Fruit fly (Drosophila melanogaster) whole organism, embryonic: ENCODE results near the gene path.

ENCODE experiments used
- Atf6 ChIP-seq: fragments of 200-800 bp; sonication (Bioruptor generic); IDR thresholded peaks from 2 replicates; pipeline ENCODE4 v1.3.6; 2022; ENCODE audit warnings: missing biosample characterization, missing genetic modification characterization
- CG11456 ChIP-seq: fragments of 200-800 bp; sonication (Bioruptor generic); IDR thresholded peaks from 3 replicates; pipeline ENCODE4 v1.3.6; 2022; ENCODE audit warnings: missing biosample characterization, missing genetic modification characterization
- CG11560 ChIP-seq: fragments of 200-800 bp; sonication (Bioruptor generic); IDR thresholded peaks from 3 replicates; pipeline ENCODE4 v1.3.6; 2022; ENCODE audit warnings: missing biosample characterization, missing genetic modification characterization
- CG11696 ChIP-seq: fragments of 200-800 bp; sonication (Bioruptor generic); IDR thresholded peaks from 2 replicates; pipeline ENCODE4 v1.3.6; 2022; ENCODE audit warnings: missing biosample characterization, missing genetic modification characterization
- CG12219 ChIP-seq: fragments of 200-800 bp; sonication (Bioruptor generic); optimal IDR thresholded peaks from 3 replicates; lab custom pipeline; 2018; ENCODE audit warnings: missing biosample characterization, mild to moderate bottlenecking, missing genetic modification characterization
- CG12659 ChIP-seq: fragments of 200-800 bp; sonication (Bioruptor generic); optimal IDR thresholded peaks from 3 replicates; lab custom pipeline; 2017; ENCODE audit warnings: mild to moderate bottlenecking, missing biosample characterization, missing genetic modification reagents, missing genetic modification characterization
- CG13296 ChIP-seq: fragments of 200-800 bp; sonication (Bioruptor generic); optimal IDR thresholded peaks from 3 replicates; lab custom pipeline; 2018; ENCODE audit warnings: missing biosample characterization, mild to moderate bottlenecking, missing genetic modification characterization
- CG17186 ChIP-seq: fragments of 200-800 bp; sonication (Bioruptor generic); optimal IDR thresholded peaks from 3 replicates; lab custom pipeline; 2017; ENCODE audit warnings: missing biosample characterization, missing genetic modification reagents, missing genetic modification characterization
- CG32532 ChIP-seq: fragments of 200-800 bp; sonication (Bioruptor generic); IDR thresholded peaks from 2 replicates; pipeline ENCODE4 v1.3.6; 2022; ENCODE audit warnings: missing biosample characterization, missing genetic modification characterization
- CG33213 ChIP-seq: fragments of 200-800 bp; sonication (Bioruptor generic); optimal IDR thresholded peaks from 3 replicates; lab custom pipeline; 2016; ENCODE audit warnings: missing biosample characterization, missing genetic modification characterization
- CG33557 ChIP-seq: fragments of 200-800 bp; sonication (Bioruptor generic); optimal IDR thresholded peaks from 2 replicates; lab custom pipeline; 2019; ENCODE audit warnings: missing biosample characterization, mild to moderate bottlenecking, missing genetic modification characterization, moderate library complexity
- CG4328 ChIP-seq: fragments of 200-800 bp; sonication (Bioruptor generic); optimal IDR thresholded peaks from 3 replicates; lab custom pipeline; 2017; ENCODE audit warnings: missing biosample characterization, missing genetic modification reagents, missing genetic modification characterization
- CG4424 ChIP-seq: fragments of 200-800 bp; sonication (Bioruptor generic); optimal IDR thresholded peaks from 3 replicates; lab custom pipeline; 2016; ENCODE audit warnings: missing biosample characterization, missing genetic modification characterization
- CG6683 ChIP-seq: fragments of 200-800 bp; sonication (Bioruptor generic); optimal IDR thresholded peaks from 2 replicates; lab custom pipeline; 2017; ENCODE audit warnings: missing biosample characterization, mild to moderate bottlenecking, missing genetic modification characterization, missing genetic modification reagents
- CG6791 ChIP-seq: fragments of 200-800 bp; sonication (Bioruptor generic); IDR thresholded peaks from 3 replicates; pipeline ENCODE4 v1.3.6; 2022; ENCODE audit warnings: missing biosample characterization, missing genetic modification characterization; ENCODE audit not compliant: partially characterized antibody
- CG7987 ChIP-seq: fragments of 200-800 bp; sonication (Bioruptor generic); optimal IDR thresholded peaks from 2 replicates; lab custom pipeline; 2018; ENCODE audit warnings: missing biosample characterization, mild to moderate bottlenecking, missing genetic modification characterization, moderate library complexity
- CG8765 ChIP-seq: fragments of 200-800 bp; sonication (Bioruptor generic); IDR thresholded peaks from 2 replicates; pipeline ENCODE4 v1.3.6; 2022; ENCODE audit warnings: missing biosample characterization, missing genetic modification characterization
- CG9215 ChIP-seq: fragments of 200-800 bp; sonication (Bioruptor generic); IDR thresholded peaks from 2 replicates; pipeline ENCODE4 v1.3.6; 2022; ENCODE audit warnings: missing biosample characterization, missing genetic modification characterization
- CG9797 ChIP-seq: fragments of 200-800 bp; sonication (Bioruptor generic); optimal IDR thresholded peaks from 3 replicates; lab custom pipeline; 2018; ENCODE audit warnings: missing biosample characterization, mild to moderate bottlenecking, missing genetic modification characterization
- CG9932 ChIP-seq: fragments of 200-800 bp; sonication (Bioruptor generic); IDR thresholded peaks from 2 replicates; pipeline ENCODE4 v1.3.6; 2022; ENCODE audit warnings: missing biosample characterization, missing genetic modification characterization
- CTCF ChIP-seq: fragments of 200-800 bp; sonication (Bioruptor generic); optimal IDR thresholded peaks from 2 replicates; lab custom pipeline; 2017; ENCODE audit warnings: missing biosample characterization, mild to moderate bottlenecking, missing genetic modification characterization, moderate library complexity
- Ets65A ChIP-seq: fragments of 200-800 bp; sonication (Bioruptor generic); peaks from one replicate; lab custom pipeline; 2016; ENCODE audit warnings: missing biosample characterization, missing genetic modification characterization
- Hand ChIP-seq: fragments of 200-800 bp; sonication (Bioruptor generic); optimal IDR thresholded peaks from 2 replicates; lab custom pipeline; 2017; ENCODE audit warnings: mild to moderate bottlenecking, missing biosample characterization, missing genetic modification reagents, missing genetic modification characterization
- HmgZ ChIP-seq: fragments of 200-800 bp; sonication (Bioruptor generic); optimal IDR thresholded peaks from 2 replicates; lab custom pipeline; 2018; ENCODE audit warnings: missing biosample characterization, mild to moderate bottlenecking, missing genetic modification characterization
- Med ChIP-seq: fragments of 200-800 bp; sonication (Bioruptor generic); peaks from one replicate; lab custom pipeline; 2016; ENCODE audit warnings: missing biosample characterization, missing genetic modification characterization, mild to moderate bottlenecking, inconsistent platforms, moderate library complexity
- Opbp ChIP-seq: fragments of 200-800 bp; sonication (Bioruptor generic); IDR thresholded peaks from 3 replicates; pipeline ENCODE4 v1.3.6; 2022; ENCODE audit warnings: missing biosample characterization, missing genetic modification characterization; ENCODE audit not compliant: partially characterized antibody
- cas ChIP-seq: fragments of 200-800 bp; sonication (Bioruptor generic); IDR thresholded peaks from 2 replicates; pipeline ENCODE4 v1.3.6; 2022; ENCODE audit warnings: missing biosample characterization, missing genetic modification characterization
- chm ChIP-seq: fragments of 200-800 bp; sonication (Bioruptor generic); IDR thresholded peaks from 2 replicates; pipeline ENCODE4 v1.3.6; 2022; ENCODE audit warnings: missing biosample characterization, missing genetic modification characterization
- corto ChIP-seq: fragments of 200-800 bp; sonication (Bioruptor generic); optimal IDR thresholded peaks from 2 replicates; lab custom pipeline; 2016; ENCODE audit warnings: missing biosample characterization, mild to moderate bottlenecking, missing genetic modification characterization, moderate library complexity
- crc ChIP-seq: fragments of 200-800 bp; sonication (Bioruptor generic); optimal IDR thresholded peaks from 2 replicates; lab custom pipeline; 2016; ENCODE audit warnings: missing biosample characterization, missing genetic modification characterization
- dimm ChIP-seq: fragments of 200-800 bp; sonication (Bioruptor generic); IDR thresholded peaks from 2 replicates; pipeline ENCODE4 v1.3.6; 2022; ENCODE audit warnings: missing biosample characterization, missing genetic modification characterization
- gce ChIP-seq: fragments of 200-800 bp; sonication (Bioruptor generic); IDR thresholded peaks from 3 replicates; pipeline ENCODE4 v1.3.6; 2022; ENCODE audit warnings: missing biosample characterization, missing genetic modification characterization
- insv ChIP-seq, 2 experiments: fragments of 200-800 bp; sonication (Bioruptor generic); optimal IDR thresholded peaks; 3 replicates each; lab custom pipeline; 2016 to 2018; ENCODE audit warnings: missing biosample characterization in 2 of 2, missing genetic modification characterization in 2 of 2
- inv ChIP-seq: fragments of 200-800 bp; sonication (Bioruptor generic); IDR thresholded peaks from 2 replicates; pipeline ENCODE4 v1.3.6; 2022; ENCODE audit warnings: missing biosample characterization, missing genetic modification characterization; ENCODE audit not compliant: partially characterized antibody
- knrl ChIP-seq: fragments of 200-800 bp; sonication (Bioruptor generic); IDR thresholded peaks from 3 replicates; pipeline ENCODE4 v1.3.6; 2022; ENCODE audit warnings: missing biosample characterization, missing genetic modification characterization; ENCODE audit not compliant: partially characterized antibody
- lbe ChIP-seq: fragments of 200-800 bp; sonication (Bioruptor generic); optimal IDR thresholded peaks from 2 replicates; lab custom pipeline; 2016; ENCODE audit warnings: missing biosample characterization, mild to moderate bottlenecking, missing genetic modification characterization
- mam ChIP-seq: fragments of 200-800 bp; sonication (Bioruptor generic); optimal IDR thresholded peaks from 3 replicates; lab custom pipeline; 2016; ENCODE audit warnings: missing biosample characterization, missing genetic modification characterization
- rib ChIP-seq: fragments of 200-800 bp; sonication (Bioruptor generic); IDR thresholded peaks from 2 replicates; pipeline ENCODE4 v1.3.6; 2022; ENCODE audit warnings: missing biosample characterization, missing genetic modification characterization
- run ChIP-seq: fragments of 200-800 bp; sonication (Bioruptor generic); optimal IDR thresholded peaks from 3 replicates; lab custom pipeline; 2018; ENCODE audit warnings: missing biosample characterization, mild to moderate bottlenecking, missing genetic modification characterization
- sd ChIP-seq: fragments of 200-800 bp; sonication (Bioruptor generic); optimal IDR thresholded peaks from 3 replicates; lab custom pipeline; 2018; ENCODE audit warnings: missing biosample characterization, mild to moderate bottlenecking, missing genetic modification characterization, moderate library complexity
- ssp ChIP-seq: fragments of 200-800 bp; sonication (Bioruptor generic); IDR thresholded peaks from 2 replicates; pipeline ENCODE4 v1.3.6; 2022; ENCODE audit warnings: missing biosample characterization, missing genetic modification characterization
- tll ChIP-seq, 2 experiments: fragments of 200-800 bp in 1 of 2; fragments of >200 bp in 1 of 2; sonication (Bioruptor generic) in 1 of 2; optimal IDR thresholded peaks; 2 replicates each; lab custom pipeline; 2017 to 2019; ENCODE audit warnings: missing biosample characterization in 2 of 2, missing genetic modification characterization in 2 of 2, mild to moderate bottlenecking in 1 of 2, moderate library complexity in 1 of 2
- vvl ChIP-seq: fragments of 200-800 bp; sonication (Bioruptor generic); IDR thresholded peaks from 2 replicates; pipeline ENCODE4 v1.3.6; 2022; ENCODE audit warnings: missing biosample characterization, missing genetic modification characterization
- wdn ChIP-seq: fragments of 200-800 bp; sonication (Bioruptor generic); IDR thresholded peaks from 2 replicates; pipeline ENCODE4 v1.3.6; 2022; ENCODE audit warnings: missing biosample characterization, missing genetic modification characterization

Gene path

dm6 chr3L:9490432-9490831 lies 14.7 kb downstream of the path start:
- TF ChIP-seq Hand (GFP tag; lab: Kevin White, UChicago) (no peak), CG13296 (GFP tag; lab: Kevin White, UChicago) (no peak), CG4424 (GFP tag; lab: Kevin White, UChicago) (no peak), Med (GFP tag; lab: Kevin White, UChicago) (peak; percentile 72), mam (GFP tag; lab: Kevin White, UChicago) (no peak), CG11456 (0 out of 3 replicates have a peak, but pooled peaks have one; percentile 42), CG7987 (GFP tag; lab: Kevin White, UChicago) (no peak), dimm (no peak), Opbp (GFP tag; lab: Robert Waterston, UW) (no peak), CG6683 (GFP tag; lab: Kevin White, UChicago) (no peak), corto (no peak), CG6791 (GFP tag; lab: Robert Waterston, UW) (0 out of 3 replicates have a peak, but pooled peaks have one; percentile 10), inv (GFP tag; lab: Robert Waterston, UW) (0 out of 2 replicates have a peak, but pooled peaks have one; percentile 16), Atf6 (no peak), CG8765 (no peak), CG33557 (GFP tag; lab: Kevin White, UChicago) (no peak), wdn (no peak), cas (GFP tag; lab: Robert Waterston, UW) (no peak), sd (tag; lab: Kevin White, UChicago) (no peak), ssp (GFP tag; lab: Robert Waterston, UW) (no peak), CG4328 (no peak), Ets65A (GFP tag; lab: Kevin White, UChicago) (peak; percentile 77), CG11560 (tag; lab: Robert Waterston, UW) (no peak), knrl (no peak), chm (no peak), CG12659 (GFP tag; lab: Kevin White, UChicago) (no peak), CG9215 (GFP tag; lab: Robert Waterston, UW) (no peak), run (tag; lab: Kevin White, UChicago) (no peak), CG12219 (GFP tag; lab: Kevin White, UChicago) (no peak), HmgZ (tag; lab: Kevin White, UChicago) (no peak), CTCF (GFP tag; lab: Kevin White, UChicago) (no peak), tll (GFP tag; optimal IDR thresholded peaks at IDR 0.05; lab: Kevin White, UChicago) (no peak), lbe (GFP tag; lab: Kevin White, UChicago) (no peak), CG9797 (GFP tag; lab: Kevin White, UChicago) (no peak), rib (GFP tag; lab: Robert Waterston, UW) (no peak), vvl (GFP tag; lab: Robert Waterston, UW) (no peak), CG32532 (GFP tag; lab: Robert Waterston, UW) (0 out of 2 replicates have a peak, but pooled peaks have one; percentile 9), CG9932 (GFP tag; lab: Robert Waterston, UW) (no peak), CG11696 (GFP tag; lab: Robert Waterston, UW) (no peak), CG33213 (GFP tag; lab: Kevin White, UChicago) (no peak), gce (GFP tag; lab: Robert Waterston, UW) (no peak), CG17186 (GFP tag; lab: Kevin White, UChicago) (no peak), crc (no peak), insv (GFP tag; optimal IDR thresholded peaks at IDR 0.05; lab: Kevin White, UChicago) (no peak)
- TF ChIP-seq, all 482 proteins: peak for 6
